Worm (Caenorhabditis elegans) whole organism, L4 larva: ENCODE results near the gene F49F1.10.

Source experiments
- ZK546.5 ChIP-seq, 2 experiments: sonication (generic microtip); optimal IDR thresholded peaks; 2 replicates each; lab custom pipeline; 2017; ENCODE audit warnings: missing biosample characterization in 2 of 2, missing genetic modification characterization in 2 of 2
- ama-1 ChIP-seq: fragments of 150-350 bp; optimal IDR thresholded peaks from 2 replicates; lab custom pipeline; 2014; ENCODE audit warnings: inconsistent platforms, mixed read lengths
- daf-19 ChIP-seq: fragments of 200-800 bp; sonication (Bioruptor generic); conservative IDR thresholded peaks from 2 replicates; pipeline ENCODE4 v1.3.6; 2022; ENCODE audit warnings: missing genetic modification characterization, missing compliant biosample characterization
- hlh-30 ChIP-seq: sonication (generic microtip); optimal IDR thresholded peaks from 2 replicates; lab custom pipeline; 2017; ENCODE audit warnings: antibody characterized with exemption, mild to moderate bottlenecking, missing genetic modification characterization, missing compliant biosample characterization; ENCODE audit not compliant: insufficient read depth
- lin-29 ChIP-seq: fragments of 200-800 bp; sonication (Bioruptor generic); IDR thresholded peaks from 2 replicates; pipeline ENCODE4 v1.3.6; 2022; ENCODE audit warnings: missing genetic modification reagents, missing genetic modification characterization, missing compliant biosample characterization
- mep-1 ChIP-seq: fragments of 150-350 bp; sonication (generic microtip); optimal IDR thresholded peaks from 3 replicates; lab custom pipeline; 2014; ENCODE audit warnings: missing biosample characterization, missing genetic modification characterization
- pqm-1 ChIP-seq: sonication (generic microtip); optimal IDR thresholded peaks from 2 replicates; lab custom pipeline; 2017; ENCODE audit warnings: missing biosample characterization, missing genetic modification characterization

DNA sequence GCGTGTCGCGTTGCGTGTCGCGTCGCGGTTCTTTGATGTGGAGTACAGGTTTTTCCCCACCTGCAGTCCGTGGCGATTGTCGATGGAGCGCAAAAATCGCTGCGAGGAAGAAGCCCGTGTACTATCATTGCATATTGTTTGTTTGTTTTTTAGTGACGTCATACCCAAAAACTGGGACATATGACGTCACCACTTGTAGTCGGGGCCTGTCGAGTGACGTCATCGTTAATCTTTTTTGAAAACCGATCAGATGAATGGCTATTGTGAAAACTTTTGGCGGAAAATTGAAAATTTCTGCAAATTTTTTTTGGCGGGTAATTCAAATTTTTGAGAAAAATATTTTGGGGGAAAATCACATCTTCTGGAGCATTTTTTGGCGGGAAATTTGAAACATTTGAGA lies 28.4 kb upstream of the F49F1.10 start:
- TF ChIP-seq ZK546.5 (tag; optimal IDR thresholded peaks at IDR 0.05; lab: Kevin White, UChicago) (no peak), ama-1 (lab: Kevin White, UChicago) (no peak), lin-29 (GFP tag; lab: Robert Waterston, UW) (no peak), daf-19 (GFP tag; lab: Robert Waterston, UW) (no peak), hlh-30 (tag; lab: Kevin White, UChicago) (no peak), pqm-1 (tag; lab: Kevin White, UChicago) (no peak), mep-1 (tag; lab: Kevin White, UChicago) (no peak)
